Fruit fly (Drosophila melanogaster) whole organism, embryonic: Measurements from ENCODE around the gene Gad1.
A peak's percentile ranks its signal among the peaks of the same experiment; 100 is the strongest.

Source experiments
- Awh ChIP-seq: fragments of 200-800 bp; sonication (Bioruptor generic); IDR thresholded peaks from 2 replicates; pipeline ENCODE4, ENCODE4 v1.3.6; 2022; ENCODE audit warnings: missing biosample characterization, missing genetic modification characterization
- CG10565 ChIP-seq: fragments of 200-800 bp; sonication (Bioruptor generic); optimal IDR thresholded peaks from 3 replicates; lab custom pipeline; 2016; ENCODE audit warnings: missing biosample characterization, mild to moderate bottlenecking, missing genetic modification characterization
- CG15011 ChIP-seq: fragments of 200-800 bp; sonication (Bioruptor generic); optimal IDR thresholded peaks from 3 replicates; lab custom pipeline; 2018; ENCODE audit warnings: missing biosample characterization, mild to moderate bottlenecking, missing genetic modification characterization
- CG2712 ChIP-seq: fragments of 200-800 bp; optimal IDR thresholded peaks from 3 replicates; lab custom pipeline; 2019; ENCODE audit warnings: missing biosample characterization, mild to moderate bottlenecking, missing genetic modification characterization, moderate library complexity
- CG32772 ChIP-seq: fragments of 200-800 bp; sonication (Bioruptor generic); IDR thresholded peaks from 2 replicates; pipeline ENCODE4 v1.3.6; 2022; ENCODE audit warnings: missing biosample characterization, missing genetic modification characterization
- CG33213 ChIP-seq: fragments of 200-800 bp; sonication (Bioruptor generic); optimal IDR thresholded peaks from 3 replicates; lab custom pipeline; 2016; ENCODE audit warnings: missing biosample characterization, missing genetic modification characterization
- CG7963 ChIP-seq: fragments of 200-800 bp; sonication (Bioruptor generic); IDR thresholded peaks from 3 replicates; pipeline ENCODE4 v1.3.6; 2022; ENCODE audit warnings: missing biosample characterization, missing genetic modification characterization; ENCODE audit not compliant: partially characterized antibody
- CG8944 ChIP-seq: fragments of 200-800 bp; sonication (Bioruptor generic); optimal IDR thresholded peaks from 3 replicates; lab custom pipeline; 2016; ENCODE audit warnings: missing biosample characterization, missing genetic modification characterization
- CHES-1-like ChIP-seq: fragments of 200-800 bp; sonication (Bioruptor generic); optimal IDR thresholded peaks from 2 replicates; lab custom pipeline; 2016; ENCODE audit warnings: missing biosample characterization, missing genetic modification characterization
- H15 ChIP-seq: fragments of 200-800 bp; sonication (Bioruptor generic); IDR thresholded peaks from 3 replicates; pipeline ENCODE4 v1.3.6; 2022; ENCODE audit warnings: missing biosample characterization, missing genetic modification characterization
- Hsf ChIP-seq: fragments of 200-800 bp; sonication (Bioruptor generic); optimal IDR thresholded peaks from 3 replicates; lab custom pipeline; 2016; ENCODE audit warnings: missing biosample characterization, missing genetic modification characterization
- crp ChIP-seq, 2 experiments: fragments of 200-800 bp; sonication (Bioruptor generic); optimal IDR thresholded peaks; 2 replicates in 1 of 2; 3 replicates in 1 of 2; lab custom pipeline; 2017; ENCODE audit warnings: missing biosample characterization in 2 of 2, missing genetic modification characterization in 2 of 2, mild to moderate bottlenecking in 1 of 2, moderate library complexity in 1 of 2

DNA sequence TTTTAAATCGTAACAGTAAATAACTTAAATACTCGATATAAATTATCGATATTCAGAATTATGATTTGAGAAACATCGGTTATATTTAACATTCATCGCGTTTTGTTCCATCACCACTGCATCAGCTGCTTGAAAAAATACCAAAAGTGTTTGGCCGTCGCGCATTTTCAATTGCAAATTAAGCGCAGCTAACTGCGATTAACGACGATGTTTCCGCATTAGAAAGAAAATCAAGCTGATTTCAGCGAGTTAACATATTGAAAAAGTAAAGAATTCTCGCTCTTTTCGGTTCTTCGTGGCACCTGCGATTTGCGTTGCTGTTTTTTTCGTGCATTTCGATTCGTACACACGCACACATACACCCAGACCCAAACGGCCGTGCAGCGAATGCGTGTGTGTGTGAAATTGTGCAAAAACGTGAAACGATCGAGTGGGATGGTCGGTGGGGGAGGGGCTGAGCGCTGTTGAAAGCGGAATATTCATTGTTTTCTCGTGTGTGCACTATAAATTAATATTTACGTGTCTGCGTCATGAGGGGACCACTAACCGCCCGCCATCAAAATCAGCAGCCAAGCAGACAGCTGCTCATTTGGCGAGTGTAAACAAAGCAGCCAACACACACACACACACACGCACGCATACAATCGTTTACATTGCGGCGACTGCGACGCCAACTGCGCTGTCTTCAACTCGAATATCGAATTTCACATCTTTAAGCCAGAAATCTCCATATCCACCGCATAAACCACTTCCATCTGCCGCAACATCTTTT, 19.7 kb upstream of the Gad1 start, which contains the start of gene Ack:
- TF ChIP-seq CG32772 (GFP tag; lab: Robert Waterston, UW): no peak
- TF ChIP-seq CG8944 (GFP tag; lab: Kevin White, UChicago): no peak
- TF ChIP-seq CG33213 (GFP tag; lab: Kevin White, UChicago): no peak
- no peak for TF ChIP-seq CG2712 (tag; lab: Kevin White, UChicago)
- peak; percentile 10 to 89 for TF ChIP-seq crp (GFP tag; optimal IDR thresholded peaks at IDR 0.05; lab: Kevin White, UChicago)
- TF ChIP-seq H15: no peak
- TF ChIP-seq CG15011 (GFP tag; lab: Kevin White, UChicago): no peak
- peak; percentile 58 for TF ChIP-seq CG7963 (GFP tag; lab: Robert Waterston, UW)
- TF ChIP-seq Awh: peak; percentile 55; the same call in 1 of the 2 replicates
- TF ChIP-seq Hsf (GFP tag; lab: Kevin White, UChicago): no peak
- TF ChIP-seq CHES-1-like: peak; percentile 44
- TF ChIP-seq CG10565: no peak
